Worm (Caenorhabditis elegans) whole organism, L1 larva: ENCODE results near the gene srt-5.
A peak's percentile ranks its signal among the peaks of the same experiment; 100 is the strongest.

ENCODE experiments used
- C04F5.9 ChIP-seq: sonication (generic microtip); optimal IDR thresholded peaks from 2 replicates; lab custom pipeline; 2016; ENCODE audit warnings: missing genetic modification characterization, missing compliant biosample characterization
- F16B12.6 ChIP-seq: fragments of 150-350 bp; optimal IDR thresholded peaks from 2 replicates; lab custom pipeline; 2014; ENCODE audit warnings: missing biosample characterization, missing genetic modification characterization
- aha-1 ChIP-seq: fragments of 150-350 bp; optimal IDR thresholded peaks from 2 replicates; lab custom pipeline; 2014; ENCODE audit warnings: missing biosample characterization, missing genetic modification characterization
- alr-1 ChIP-seq: fragments of 200-800 bp; sonication (Bioruptor generic); optimal IDR thresholded peaks from 2 replicates; lab custom pipeline; 2018; ENCODE audit warnings: borderline replicate concordance, mild to moderate bottlenecking, missing genetic modification characterization, missing compliant biosample characterization
- blmp-1 ChIP-seq: fragments of 150-350 bp; optimal IDR thresholded peaks from 2 replicates; lab custom pipeline; 2014; ENCODE audit warnings: missing biosample characterization, missing genetic modification characterization
- ceh-8 ChIP-seq: fragments of 200-800 bp; sonication (Bioruptor generic); optimal IDR thresholded peaks from 2 replicates; lab custom pipeline; 2018; ENCODE audit warnings: mild to moderate bottlenecking, missing genetic modification characterization, moderate library complexity, missing compliant biosample characterization
- ceh-82 ChIP-seq, 3 experiments: fragments of 150-350 bp in 1 of 3; sonication (generic microtip) in 2 of 3; optimal IDR thresholded peaks; 2 replicates each; lab custom pipeline; 2014 to 2017; ENCODE audit warnings: missing biosample characterization in 3 of 3, missing genetic modification characterization in 3 of 3
- ceh-88 ChIP-seq: fragments of 200-800 bp; sonication (Bioruptor generic); IDR thresholded peaks from 2 replicates; pipeline ENCODE4 v1.3.6; 2022; ENCODE audit warnings: missing genetic modification characterization, missing compliant biosample characterization
- ces-1 ChIP-seq: fragments of 150-350 bp; optimal IDR thresholded peaks from 2 replicates; lab custom pipeline; 2014; ENCODE audit warnings: missing biosample characterization, missing genetic modification reagents, missing genetic modification characterization
- efl-3 ChIP-seq: fragments of 200-800 bp; sonication (Bioruptor generic); optimal IDR thresholded peaks from 2 replicates; lab custom pipeline; 2018; ENCODE audit warnings: mild to moderate bottlenecking, missing genetic modification characterization, missing compliant biosample characterization
- elt-2 ChIP-seq: sonication (generic microtip); optimal IDR thresholded peaks from 2 replicates; lab custom pipeline; 2016; ENCODE audit warnings: missing genetic modification characterization, mild to moderate bottlenecking, inconsistent platforms, missing compliant biosample characterization, missing genetic modification reagents
- elt-3 ChIP-seq, 6 experiments: fragments of 150-350 bp in 1 of 6; sonication (generic microtip); optimal IDR thresholded peaks; 2 replicates each; lab custom pipeline; 2017 to 2018; ENCODE audit warnings: missing biosample characterization in 6 of 6, missing genetic modification characterization in 6 of 6, inconsistent platforms in 1 of 6
- ets-5 ChIP-seq: fragments of 200-800 bp; sonication (Bioruptor generic); IDR thresholded peaks from 2 replicates; pipeline ENCODE4 v1.3.6; 2022; ENCODE audit warnings: missing genetic modification characterization, missing compliant biosample characterization
- hlh-17 ChIP-seq: fragments of 200-800 bp; sonication (Bioruptor generic); optimal IDR thresholded peaks from 2 replicates; lab custom pipeline; 2018; ENCODE audit warnings: missing genetic modification characterization, mild to moderate bottlenecking, missing compliant biosample characterization, moderate library complexity, borderline replicate concordance
- hlh-4 ChIP-seq: sonication (generic microtip); optimal IDR thresholded peaks from 2 replicates; lab custom pipeline; 2016; ENCODE audit warnings: mild to moderate bottlenecking, missing genetic modification characterization, missing compliant biosample characterization
- isw-1 ChIP-seq: fragments of 200-800 bp; sonication (Bioruptor generic); IDR thresholded peaks from 2 replicates; pipeline ENCODE4 v1.3.6; 2022; ENCODE audit warnings: missing genetic modification characterization, missing compliant biosample characterization
- lin-13 ChIP-seq: fragments of 150-350 bp; optimal IDR thresholded peaks from 2 replicates; lab custom pipeline; 2014; ENCODE audit warnings: missing biosample characterization, missing genetic modification reagents, missing genetic modification characterization
- lin-15B ChIP-seq: fragments of 150-350 bp; sonication (generic microtip); optimal IDR thresholded peaks from 3 replicates; lab custom pipeline; 2014; ENCODE audit warnings: missing biosample characterization, missing genetic modification characterization
- lir-3 ChIP-seq: sonication (generic microtip); optimal IDR thresholded peaks from 2 replicates; lab custom pipeline; 2016; ENCODE audit warnings: mild to moderate bottlenecking, missing genetic modification characterization, moderate library complexity, missing compliant biosample characterization; ENCODE audit not compliant: poor library complexity
- mab-9 ChIP-seq: fragments of 200-800 bp; sonication (Bioruptor generic); IDR thresholded peaks from 2 replicates; pipeline ENCODE4 v1.3.6; 2022; ENCODE audit warnings: missing genetic modification reagents, missing genetic modification characterization, missing compliant biosample characterization
- mef-2 ChIP-seq: fragments of 150-350 bp; optimal IDR thresholded peaks from 2 replicates; lab custom pipeline; 2014; ENCODE audit warnings: missing biosample characterization, missing genetic modification characterization
- mep-1 ChIP-seq: fragments of 150-350 bp; optimal IDR thresholded peaks from 2 replicates; lab custom pipeline; 2014; ENCODE audit warnings: missing biosample characterization, missing genetic modification characterization
- nhr-20 ChIP-seq: sonication (generic microtip); optimal IDR thresholded peaks from 2 replicates; lab custom pipeline; 2016; ENCODE audit warnings: mild to moderate bottlenecking, missing genetic modification characterization, missing compliant biosample characterization
- nhr-237 ChIP-seq: fragments of 150-350 bp; optimal IDR thresholded peaks from 2 replicates; lab custom pipeline; 2014; ENCODE audit warnings: missing biosample characterization, missing genetic modification characterization
- nhr-28 ChIP-seq: fragments of 150-350 bp; optimal IDR thresholded peaks from 2 replicates; lab custom pipeline; 2014; ENCODE audit warnings: missing biosample characterization, missing genetic modification characterization
- nhr-71 ChIP-seq: sonication (generic microtip); optimal IDR thresholded peaks from 2 replicates; lab custom pipeline; 2016; ENCODE audit warnings: mild to moderate bottlenecking, missing genetic modification characterization, moderate library complexity, missing compliant biosample characterization
- nhr-76 ChIP-seq: sonication (generic microtip); optimal IDR thresholded peaks from 2 replicates; lab custom pipeline; 2017; ENCODE audit warnings: missing biosample characterization, missing genetic modification characterization
- nhr-77 ChIP-seq: fragments of 150-350 bp; optimal IDR thresholded peaks from 2 replicates; lab custom pipeline; 2014; ENCODE audit warnings: missing biosample characterization, missing genetic modification characterization
- nhr-85 ChIP-seq: sonication (generic microtip); peaks from one replicate; lab custom pipeline; 2016; ENCODE audit warnings: missing genetic modification characterization, inconsistent platforms, missing compliant biosample characterization
- snpc-4 ChIP-seq: fragments of 150-350 bp; optimal IDR thresholded peaks from 2 replicates; lab custom pipeline; 2014; ENCODE audit warnings: missing biosample characterization, missing genetic modification characterization
- sptf-1 ChIP-seq: fragments of 150-350 bp; optimal IDR thresholded peaks from 2 replicates; lab custom pipeline; 2014; ENCODE audit warnings: missing biosample characterization, missing genetic modification characterization
- tbx-2 ChIP-seq: sonication (generic microtip); optimal IDR thresholded peaks from 2 replicates; lab custom pipeline; 2016; ENCODE audit warnings: missing genetic modification characterization, missing compliant biosample characterization
- unc-130 ChIP-seq: fragments of 150-350 bp; optimal IDR thresholded peaks from 2 replicates; lab custom pipeline; 2017; ENCODE audit warnings: missing biosample characterization, missing genetic modification characterization, inconsistent platforms
- unc-62 ChIP-seq: fragments of 150-350 bp; optimal IDR thresholded peaks from 2 replicates; lab custom pipeline; 2014; ENCODE audit warnings: missing biosample characterization, missing genetic modification reagents, missing genetic modification characterization
- unc-86 ChIP-seq: sonication (generic microtip); optimal IDR thresholded peaks from 2 replicates; lab custom pipeline; 2016; ENCODE audit warnings: missing genetic modification characterization, missing compliant biosample characterization
- unc-98 ChIP-seq: fragments of 200-800 bp; sonication (Bioruptor generic); IDR thresholded peaks from 2 replicates; pipeline ENCODE4 v1.3.6; 2022; ENCODE audit warnings: missing genetic modification characterization, missing compliant biosample characterization
- xbp-1 ChIP-seq: sonication (generic microtip); optimal IDR thresholded peaks from 2 replicates; lab custom pipeline; 2016; ENCODE audit warnings: missing genetic modification characterization, missing compliant biosample characterization
- zip-4 ChIP-seq: fragments of 200-800 bp; sonication (Bioruptor generic); optimal IDR thresholded peaks from 2 replicates; lab custom pipeline; 2018; ENCODE audit warnings: mild to moderate bottlenecking, missing genetic modification characterization, moderate library complexity, missing compliant biosample characterization

The srt-5 gene

DNA sequence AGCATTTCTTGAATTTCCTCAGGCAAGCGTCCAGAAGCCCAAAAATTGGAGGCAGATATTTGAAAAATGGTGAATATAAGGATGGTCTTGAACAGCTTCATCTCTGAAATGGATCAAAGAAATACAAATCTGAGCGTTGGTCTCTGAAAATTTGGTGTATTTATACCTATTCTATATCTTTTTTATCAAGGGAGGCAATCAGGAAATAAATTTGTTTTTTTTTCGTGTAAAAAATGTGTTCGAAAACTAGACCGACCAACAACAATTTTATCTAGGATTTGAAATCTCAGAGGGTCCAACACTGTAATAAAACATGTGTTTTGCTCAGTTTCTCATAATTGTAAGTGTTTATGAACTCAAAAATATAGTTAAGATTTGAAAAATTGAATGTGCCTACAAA is 41.1 kb upstream of the srt-5 start, which contains the start of gene srt-56:
Gene srt-56, minus strand, starts transcription at position 101 of the 400 bp plus-strand sequence.
- TF ChIP-seq nhr-237 (tag; lab: Kevin White, UChicago) = no peak
- no peak for TF ChIP-seq ces-1 (GFP tag; lab: Kevin White, UChicago)
- no peak for TF ChIP-seq lir-3 (tag; lab: Kevin White, UChicago)
- TF ChIP-seq mab-9 (GFP tag; lab: Robert Waterston, UW) = no peak
- no peak for TF ChIP-seq ceh-88
- TF ChIP-seq unc-62 (GFP tag; lab: Kevin White, UChicago) = no peak
- TF ChIP-seq unc-130 (tag; lab: Kevin White, UChicago) = no peak
- TF ChIP-seq elt-3 (tag; optimal IDR thresholded peaks at IDR 0.05; lab: Kevin White, UChicago) = no peak
- no peak for TF ChIP-seq alr-1 (tag; lab: Kevin White, UChicago)
- TF ChIP-seq tbx-2 (tag; lab: Kevin White, UChicago) = no peak
- no peak for TF ChIP-seq nhr-28 (tag; lab: Kevin White, UChicago)
- TF ChIP-seq mep-1 = no peak
- TF ChIP-seq snpc-4 (tag; lab: Kevin White, UChicago) = no peak

DNA sequence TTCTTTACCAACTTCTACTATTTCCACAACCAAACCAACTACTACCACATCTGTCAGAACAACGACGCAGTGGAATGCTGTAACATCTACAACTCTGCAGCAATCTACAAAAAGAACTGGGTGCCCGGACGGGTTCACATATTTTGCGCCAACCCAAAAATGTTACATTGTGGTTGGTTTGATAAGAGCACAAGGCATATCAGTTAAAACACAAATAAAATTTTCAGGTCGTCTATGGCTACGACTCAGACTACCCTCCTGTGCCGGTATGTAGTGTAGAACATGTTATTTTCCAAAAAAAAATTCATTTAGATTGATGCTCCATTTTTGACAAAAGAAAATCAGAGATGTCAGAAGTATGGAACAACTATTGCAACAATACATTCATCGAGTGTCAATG is 38.5 kb upstream of the srt-5 start:
- TF ChIP-seq xbp-1 (tag; lab: Kevin White, UChicago) (no peak), C04F5.9 (tag; lab: Kevin White, UChicago) (no peak), elt-2 (tag; lab: Kevin White, UChicago) (peak; percentile 46), blmp-1 (tag; lab: Kevin White, UChicago) (no peak), lin-15B (tag; lab: Kevin White, UChicago) (no peak), nhr-71 (tag; lab: Kevin White, UChicago) (no peak), F16B12.6 (tag; lab: Kevin White, UChicago) (no peak), ceh-8 (no peak)

DNA sequence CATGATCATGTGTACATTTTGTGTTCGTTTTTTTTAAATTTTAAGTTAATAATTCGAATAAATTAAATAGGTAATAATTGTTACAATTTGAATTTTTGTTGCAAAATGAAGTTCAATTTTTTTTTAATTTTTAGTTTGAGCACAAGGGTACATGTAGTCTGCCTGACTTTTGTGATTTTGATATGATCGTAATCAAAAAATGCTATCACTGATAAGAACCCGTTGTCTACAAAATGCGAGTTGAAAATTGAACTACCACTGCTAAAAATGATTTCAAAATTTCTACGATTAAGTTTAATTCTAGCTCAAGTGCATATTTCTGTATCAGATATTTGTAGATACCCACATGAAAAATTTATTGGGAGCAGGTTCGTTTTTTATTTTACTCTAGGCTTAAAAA is 37.5 kb upstream of the srt-5 start, which contains the start of gene clec-210:
Gene clec-210, plus strand, starts transcription at position 211 of the 400 bp plus-strand sequence.
- TF ChIP-seq isw-1 (GFP tag; lab: Robert Waterston, UW) (no peak), aha-1 (no peak), nhr-77 (no peak), mef-2 (no peak), hlh-17 (no peak), zip-4 (GFP tag; lab: Kevin White, UChicago) (no peak), elt-2 (tag; lab: Kevin White, UChicago) (no peak)

- TF ChIP-seq unc-98 (GFP tag; lab: Robert Waterston, UW) (no peak), F16B12.6 (tag; lab: Kevin White, UChicago) (no peak), nhr-20 (tag; lab: Kevin White, UChicago) (no peak), sptf-1 (tag; lab: Kevin White, UChicago) (no peak), unc-86 (tag; lab: Kevin White, UChicago) (no peak), ces-1 (GFP tag; lab: Kevin White, UChicago) (no peak), ets-5 (GFP tag; lab: Robert Waterston, UW) (no peak), efl-3 (GFP tag; lab: Kevin White, UChicago) (no peak), hlh-4 (tag; lab: Kevin White, UChicago) (no peak), nhr-76 (tag; lab: Kevin White, UChicago) (no peak), lin-13 (no peak), ceh-82 (tag; optimal IDR thresholded peaks at IDR 0.05; lab: Kevin White, UChicago) (no peak), nhr-85 (tag; lab: Kevin White, UChicago) (no peak)
These were observed 34.3 kb upstream of the srt-5 start, which contains the start of gene Y73C8C.3 for ce11 chrV:3114973-3115372. TSS of gene Y73C8C.3 (plus strand) at chrV:3115273.
